Fruit fly (Drosophila melanogaster) whole organism, embryonic: ENCODE results near the gene orb.

ENCODE experiments used
- Antp ChIP-seq: fragments of 200-800 bp; sonication (Bioruptor generic); optimal IDR thresholded peaks from 3 replicates; lab custom pipeline; 2016; ENCODE audit warnings: missing biosample characterization, missing genetic modification characterization
- Bdp1 ChIP-seq: fragments of 200-800 bp; sonication (Bioruptor generic); optimal IDR thresholded peaks from 3 replicates; lab custom pipeline; 2016; ENCODE audit warnings: missing biosample characterization, missing genetic modification characterization
- BtbVII ChIP-seq: fragments of 200-800 bp; sonication (Bioruptor generic); optimal IDR thresholded peaks from 3 replicates; lab custom pipeline; 2017; ENCODE audit warnings: missing biosample characterization, mild to moderate bottlenecking, missing genetic modification characterization
- Bteb2 ChIP-seq: fragments of 200-800 bp; sonication (Bioruptor generic); optimal IDR thresholded peaks from 2 replicates; lab custom pipeline; 2016; ENCODE audit warnings: missing biosample characterization, missing genetic modification characterization
- CG12769 ChIP-seq: fragments of 200-800 bp; sonication (Bioruptor generic); optimal IDR thresholded peaks from 2 replicates; lab custom pipeline; 2019; ENCODE audit warnings: missing biosample characterization, mild to moderate bottlenecking, missing genetic modification characterization, moderate library complexity
- CG1647 ChIP-seq: fragments of 200-800 bp; sonication (Bioruptor generic); optimal IDR thresholded peaks from 3 replicates; lab custom pipeline; 2016; ENCODE audit warnings: missing biosample characterization, missing genetic modification characterization
- CG18262 ChIP-seq: fragments of 200-800 bp; optimal IDR thresholded peaks from 3 replicates; lab custom pipeline; 2019; ENCODE audit warnings: missing biosample characterization, mild to moderate bottlenecking, missing genetic modification characterization, moderate library complexity
- CG18599 ChIP-seq: fragments of 200-800 bp; sonication (Bioruptor generic); optimal IDR thresholded peaks from 3 replicates; lab custom pipeline; 2017; ENCODE audit warnings: missing biosample characterization, missing genetic modification characterization, mild to moderate bottlenecking, moderate library complexity, missing genetic modification reagents
- CG33557 ChIP-seq: fragments of 200-800 bp; sonication (Bioruptor generic); optimal IDR thresholded peaks from 2 replicates; lab custom pipeline; 2019; ENCODE audit warnings: missing biosample characterization, mild to moderate bottlenecking, missing genetic modification characterization, moderate library complexity
- CG7839 ChIP-seq: fragments of 200-800 bp; sonication (Bioruptor generic); optimal IDR thresholded peaks from 3 replicates; lab custom pipeline; 2018; ENCODE audit warnings: missing biosample characterization, mild to moderate bottlenecking, missing genetic modification characterization, moderate library complexity
- CG8089 ChIP-seq: fragments of 200-800 bp; sonication (Bioruptor generic); optimal IDR thresholded peaks from 3 replicates; lab custom pipeline; 2016; ENCODE audit warnings: missing biosample characterization, missing genetic modification characterization
- CG9727 ChIP-seq: fragments of 200-800 bp; sonication (Bioruptor generic); optimal IDR thresholded peaks from 3 replicates; lab custom pipeline; 2017; ENCODE audit warnings: missing biosample characterization, mild to moderate bottlenecking, missing genetic modification characterization
- Gug ChIP-seq: fragments of 200-800 bp; sonication (Bioruptor generic); IDR thresholded peaks from 4 replicates; pipeline ENCODE4 v1.3.6; 2022; ENCODE audit warnings: missing biosample characterization, missing genetic modification characterization
- HLHmδ ChIP-seq: fragments of 200-800 bp; sonication (Bioruptor generic); optimal IDR thresholded peaks from 2 replicates; lab custom pipeline; 2018; ENCODE audit warnings: missing biosample characterization, mild to moderate bottlenecking, missing genetic modification characterization, moderate library complexity
- Hand ChIP-seq: fragments of 200-800 bp; sonication (Bioruptor generic); optimal IDR thresholded peaks from 2 replicates; lab custom pipeline; 2017; ENCODE audit warnings: mild to moderate bottlenecking, missing biosample characterization, missing genetic modification reagents, missing genetic modification characterization
- Lpt ChIP-seq: fragments of >200 bp; optimal IDR thresholded peaks from 2 replicates; lab custom pipeline; 2018; ENCODE audit warnings: missing biosample characterization, missing genetic modification characterization
- Max ChIP-seq: fragments of 200-800 bp; sonication (Bioruptor generic); optimal IDR thresholded peaks from 2 replicates; lab custom pipeline; 2016; ENCODE audit warnings: missing biosample characterization, mild to moderate bottlenecking, missing genetic modification characterization
- NC2α ChIP-seq: fragments of 200-800 bp; sonication (Bioruptor generic); optimal IDR thresholded peaks from 2 replicates; lab custom pipeline; 2016; ENCODE audit warnings: missing biosample characterization, missing genetic modification characterization
- Nf-YC ChIP-seq: fragments of 200-800 bp; optimal IDR thresholded peaks from 3 replicates; lab custom pipeline; 2019; ENCODE audit warnings: missing biosample characterization, mild to moderate bottlenecking, missing genetic modification characterization, moderate library complexity
- Six4 ChIP-seq: fragments of 200-800 bp; sonication (Bioruptor generic); optimal IDR thresholded peaks from 2 replicates; lab custom pipeline; 2016; ENCODE audit warnings: missing biosample characterization, missing genetic modification characterization
- Ssrp ChIP-seq: fragments of 200-800 bp; sonication (Bioruptor generic); optimal IDR thresholded peaks from 2 replicates; lab custom pipeline; 2018; ENCODE audit warnings: missing biosample characterization, mild to moderate bottlenecking, missing genetic modification characterization, moderate library complexity
- al ChIP-seq: fragments of 200-800 bp; sonication (Bioruptor generic); IDR thresholded peaks from 2 replicates; pipeline ENCODE4 v1.3.6; 2022; ENCODE audit warnings: missing biosample characterization, missing genetic modification characterization
- ash1 ChIP-seq: fragments of 200-800 bp; sonication (Bioruptor generic); optimal IDR thresholded peaks from 2 replicates; lab custom pipeline; 2018; ENCODE audit warnings: missing biosample characterization, mild to moderate bottlenecking, missing genetic modification characterization
- cad ChIP-seq: fragments of >200 bp; optimal IDR thresholded peaks from 2 replicates; lab custom pipeline; 2017; ENCODE audit warnings: missing biosample characterization, missing genetic modification characterization
- chif ChIP-seq, 2 experiments: fragments of 200-800 bp; sonication (Bioruptor generic); optimal IDR thresholded peaks; 3 replicates each; lab custom pipeline; 2016; ENCODE audit warnings: missing biosample characterization in 2 of 2, missing genetic modification characterization in 2 of 2
- chm ChIP-seq: fragments of 200-800 bp; sonication (Bioruptor generic); IDR thresholded peaks from 2 replicates; pipeline ENCODE4 v1.3.6; 2022; ENCODE audit warnings: missing biosample characterization, missing genetic modification characterization
- ci ChIP-seq: fragments of 200-800 bp; sonication (Bioruptor generic); IDR thresholded peaks from 3 replicates; pipeline ENCODE4 v1.3.6; 2022; ENCODE audit warnings: missing biosample characterization, missing genetic modification characterization
- disco-r ChIP-seq: fragments of 200-800 bp; sonication (Bioruptor generic); optimal IDR thresholded peaks from 2 replicates; lab custom pipeline; 2016; ENCODE audit warnings: missing biosample characterization, missing genetic modification characterization
- dysf ChIP-seq: fragments of 200-800 bp; sonication (Bioruptor generic); IDR thresholded peaks from 3 replicates; pipeline ENCODE4 v1.3.6; 2022; ENCODE audit warnings: missing biosample characterization, missing genetic modification characterization
- fd102C ChIP-seq: fragments of 200-800 bp; sonication (Bioruptor generic); optimal IDR thresholded peaks from 2 replicates; lab custom pipeline; 2018; ENCODE audit warnings: missing biosample characterization, mild to moderate bottlenecking, missing genetic modification characterization, moderate library complexity
- fd3F ChIP-seq: fragments of 200-800 bp; sonication (Bioruptor generic); optimal IDR thresholded peaks from 2 replicates; lab custom pipeline; 2018; ENCODE audit warnings: missing biosample characterization, mild to moderate bottlenecking, missing genetic modification characterization, moderate library complexity
- fd96Cb ChIP-seq: fragments of 200-800 bp; sonication (Bioruptor generic); optimal IDR thresholded peaks from 2 replicates; lab custom pipeline; 2018; ENCODE audit warnings: missing biosample characterization, mild to moderate bottlenecking, missing genetic modification characterization, moderate library complexity
- ftz-f1 ChIP-seq: fragments of 200-800 bp; sonication (Bioruptor generic); optimal IDR thresholded peaks from 2 replicates; lab custom pipeline; 2016; ENCODE audit warnings: missing biosample characterization, missing genetic modification characterization
- gfzf ChIP-seq: fragments of 200-800 bp; sonication (Bioruptor generic); optimal IDR thresholded peaks from 2 replicates; lab custom pipeline; 2016; ENCODE audit warnings: missing biosample characterization, mild to moderate bottlenecking, missing genetic modification characterization, moderate library complexity
- ham ChIP-seq: fragments of 200-800 bp; sonication (Bioruptor generic); IDR thresholded peaks from 2 replicates; pipeline ENCODE4 v1.3.6; 2022; ENCODE audit warnings: missing biosample characterization, missing genetic modification characterization
- hkb ChIP-seq, 2 experiments: fragments of 200-800 bp in 1 of 2; fragments of >200 bp in 1 of 2; sonication (Bioruptor generic) in 1 of 2; IDR thresholded peaks in 1 of 2; optimal IDR thresholded peaks in 1 of 2; 2 replicates each; pipeline versions ENCODE4 v1.3.6 to Lab custom; 2017 to 2022; ENCODE audit warnings: missing biosample characterization in 1 of 2, missing genetic modification characterization in 1 of 2
- inv ChIP-seq: fragments of 200-800 bp; sonication (Bioruptor generic); IDR thresholded peaks from 2 replicates; pipeline ENCODE4 v1.3.6; 2022; ENCODE audit warnings: missing biosample characterization, missing genetic modification characterization; ENCODE audit not compliant: partially characterized antibody
- lmd ChIP-seq: fragments of 200-800 bp; sonication (Bioruptor generic); IDR thresholded peaks from 2 replicates; pipeline ENCODE4 v1.3.6; 2022; ENCODE audit warnings: missing biosample characterization, missing genetic modification characterization
- mam ChIP-seq: fragments of 200-800 bp; sonication (Bioruptor generic); optimal IDR thresholded peaks from 3 replicates; lab custom pipeline; 2016; ENCODE audit warnings: missing biosample characterization, missing genetic modification characterization
- nerfin-2 ChIP-seq: fragments of 200-800 bp; sonication (Bioruptor generic); IDR thresholded peaks from 2 replicates; pipeline ENCODE4 v1.3.6; 2022; ENCODE audit warnings: missing biosample characterization, missing genetic modification characterization; ENCODE audit not compliant: partially characterized antibody
- nom ChIP-seq: fragments of 200-800 bp; sonication (Bioruptor generic); optimal IDR thresholded peaks from 2 replicates; lab custom pipeline; 2017; ENCODE audit warnings: missing biosample characterization, missing genetic modification characterization, mild to moderate bottlenecking, moderate library complexity, missing genetic modification reagents
- pb ChIP-seq: fragments of 200-800 bp; sonication (Bioruptor generic); optimal IDR thresholded peaks from 3 replicates; lab custom pipeline; 2016; ENCODE audit warnings: missing biosample characterization, missing genetic modification characterization
- pita ChIP-seq: fragments of 200-800 bp; sonication (Bioruptor generic); optimal IDR thresholded peaks from 2 replicates; lab custom pipeline; 2017; ENCODE audit warnings: missing biosample characterization, mild to moderate bottlenecking, missing genetic modification characterization
- repo ChIP-seq: fragments of 200-800 bp; sonication (Bioruptor generic); optimal IDR thresholded peaks from 2 replicates; lab custom pipeline; 2016; ENCODE audit warnings: missing biosample characterization, missing genetic modification characterization
- seq ChIP-seq: fragments of 200-800 bp; sonication (Bioruptor generic); IDR thresholded peaks from 2 replicates; pipeline ENCODE4 v1.3.6; 2022; ENCODE audit warnings: missing biosample characterization, missing genetic modification characterization
- so ChIP-seq: fragments of 200-800 bp; sonication (Bioruptor generic); IDR thresholded peaks from 3 replicates; pipeline ENCODE4 v1.3.6; 2022; ENCODE audit warnings: missing biosample characterization, missing genetic modification characterization
- sob ChIP-seq: fragments of 200-800 bp; sonication (Bioruptor generic); IDR thresholded peaks from 2 replicates; pipeline ENCODE4 v1.3.6; 2022; ENCODE audit warnings: missing biosample characterization, missing genetic modification characterization
- sug ChIP-seq: fragments of 200-800 bp; optimal IDR thresholded peaks from 2 replicates; lab custom pipeline; 2019; ENCODE audit warnings: missing biosample characterization, mild to moderate bottlenecking, missing genetic modification characterization, moderate library complexity
- tio ChIP-seq: fragments of 200-800 bp; sonication (Bioruptor generic); optimal IDR thresholded peaks from 2 replicates; lab custom pipeline; 2017; ENCODE audit warnings: missing biosample characterization, missing genetic modification characterization, inconsistent platforms
- tup ChIP-seq: fragments of 200-800 bp; sonication (Bioruptor generic); optimal IDR thresholded peaks from 2 replicates; lab custom pipeline; 2016; ENCODE audit warnings: missing biosample characterization, mild to moderate bottlenecking, missing genetic modification characterization, moderate library complexity

Gene orb

DNA sequence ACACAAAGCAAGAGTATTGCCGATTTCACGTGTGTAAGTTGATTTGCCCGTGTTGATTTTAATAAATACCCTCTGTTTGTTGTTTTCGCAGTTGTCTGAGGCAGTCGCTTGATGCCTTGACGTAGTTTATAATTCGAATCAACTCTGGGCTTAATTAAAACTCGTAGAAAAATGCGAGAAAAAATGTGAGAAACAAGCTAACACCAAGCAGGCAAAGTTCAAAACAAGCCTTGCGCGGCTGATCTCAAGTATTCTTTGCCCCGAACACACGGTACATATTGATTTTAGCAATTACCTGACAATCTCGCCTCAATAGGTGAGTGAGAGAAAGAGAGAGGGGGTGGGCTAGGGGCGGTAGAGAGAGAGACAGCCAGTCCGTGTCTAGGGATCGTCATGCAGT lies 55.4 kb downstream of the orb start (continued):
- TF ChIP-seq Max (GFP tag; lab: Kevin White, UChicago) (peak; percentile 1), CG33557 (GFP tag; lab: Kevin White, UChicago) (peak; percentile 17), Bteb2 (GFP tag; lab: Kevin White, UChicago) (peak; percentile 33), chif (GFP tag; optimal IDR thresholded peaks at IDR 0.05; lab: Kevin White, UChicago) (no peak), nerfin-2 (no peak), Six4 (GFP tag; lab: Kevin White, UChicago) (no peak), CG18262 (tag; lab: Kevin White, UChicago) (no peak), ci (GFP tag; lab: Robert Waterston, UW) (0 out of 3 replicates have a peak, but pooled peaks have one; percentile 23), NC2α (no peak), al (GFP tag; lab: Robert Waterston, UW) (0 out of 2 replicates have a peak, but pooled peaks have one; percentile 16), Ssrp (tag; lab: Kevin White, UChicago) (no peak), gfzf (no peak), CG18599 (GFP tag; lab: Kevin White, UChicago) (peak; percentile 75), hkb (optimal IDR thresholded peaks at IDR 0.05; lab: Kevin White, UChicago) (no peak), hkb (GFP tag; IDR thresholded peaks at IDR 0.05; lab: Robert Waterston, UW) (peak; percentile 46; the same call in 1 of the 2 replicates), fd96Cb (tag; lab: Kevin White, UChicago) (no peak), CG9727 (peak; percentile 34), tup (GFP tag; lab: Kevin White, UChicago) (peak; percentile 13), CG12769 (tag; lab: Kevin White, UChicago) (peak; percentile 72), sob (peak; percentile 64; the same call in 1 of the 2 replicates), cad (no peak), Antp (GFP tag; lab: Kevin White, UChicago) (peak; percentile 12), lmd (no peak), sug (peak; percentile 32), Hand (GFP tag; lab: Kevin White, UChicago) (peak; percentile 13), seq (GFP tag; lab: Robert Waterston, UW) (peak; percentile 75; the same call in 1 of the 2 replicates), CG7839 (tag; lab: Kevin White, UChicago) (peak; percentile 19), tio (peak; percentile 34), fd102C (GFP tag; lab: Kevin White, UChicago) (no peak), CG8089 (GFP tag; lab: Kevin White, UChicago) (peak; percentile 22), inv (GFP tag; lab: Robert Waterston, UW) (no peak), Lpt (no peak), pb (GFP tag; lab: Kevin White, UChicago) (no peak), Gug (GFP tag; lab: Robert Waterston, UW) (no peak), fd3F (GFP tag; lab: Kevin White, UChicago) (peak; percentile 38), mam (GFP tag; lab: Kevin White, UChicago) (peak; percentile 29), so (GFP tag; lab: Robert Waterston, UW) (no peak), repo (GFP tag; lab: Kevin White, UChicago) (peak; percentile 35), pita (GFP tag; lab: Kevin White, UChicago) (no peak), HLHmδ (GFP tag; lab: Kevin White, UChicago) (no peak), ftz-f1 (no peak), Bdp1 (GFP tag; lab: Kevin White, UChicago) (no peak), chm (no peak), ash1 (GFP tag; lab: Kevin White, UChicago) (peak; percentile 30), Nf-YC (tag; lab: Kevin White, UChicago) (peak; percentile 4), CG1647 (GFP tag; lab: Kevin White, UChicago) (peak; percentile 53), nom (GFP tag; lab: Kevin White, UChicago) (no peak), dysf (GFP tag; lab: Robert Waterston, UW) (peak; percentile 50; the same call in 1 of the 3 replicates), disco-r (GFP tag; lab: Kevin White, UChicago) (no peak), ham (GFP tag; lab: Robert Waterston, UW) (no peak; the same call in 1 of the 2 replicates), BtbVII (GFP tag; lab: Kevin White, UChicago) (peak; percentile 66)
